Worm (Caenorhabditis elegans) whole organism, young adult: Measurements from ENCODE around the gene lron-1.

Experiments used
- B0336.3 ChIP-seq: fragments of 200-800 bp; sonication (Bioruptor generic); IDR thresholded peaks from 2 replicates; pipeline ENCODE4 v1.3.6; 2022; ENCODE audit warnings: missing genetic modification characterization, missing compliant biosample characterization
- F57A8.1 ChIP-seq: fragments of 200-800 bp; sonication (Bioruptor generic); optimal IDR thresholded peaks from 2 replicates; lab custom pipeline; 2018; ENCODE audit warnings: mild to moderate bottlenecking, missing genetic modification characterization, moderate library complexity, missing compliant biosample characterization
- K11D2.4 ChIP-seq: fragments of 200-800 bp; sonication (Bioruptor generic); IDR thresholded peaks from 2 replicates; pipeline ENCODE4 v1.3.6; 2022; ENCODE audit warnings: missing genetic modification reagents, missing genetic modification characterization, missing compliant biosample characterization
- K12H6.12 ChIP-seq: fragments of 200-800 bp; sonication (Bioruptor generic); optimal IDR thresholded peaks from 2 replicates; lab custom pipeline; 2018; ENCODE audit warnings: mild to moderate bottlenecking, missing genetic modification characterization, missing compliant biosample characterization
- T26A5.8 ChIP-seq: sonication (generic microtip); optimal IDR thresholded peaks from 2 replicates; lab custom pipeline; 2016; ENCODE audit warnings: missing genetic modification characterization, missing compliant biosample characterization
- Y67H2A.10 ChIP-seq: fragments of 200-800 bp; sonication (Bioruptor generic); conservative IDR thresholded peaks from 2 replicates; pipeline ENCODE4 v1.3.6; 2022; ENCODE audit warnings: missing genetic modification reagents, missing genetic modification characterization, missing compliant biosample characterization
- Y95B8A.8 ChIP-seq: fragments of 200-800 bp; sonication (Bioruptor generic); IDR thresholded peaks from 2 replicates; pipeline ENCODE4 v1.3.6; 2022; ENCODE audit warnings: missing genetic modification reagents, missing genetic modification characterization, missing compliant biosample characterization
- ama-1 ChIP-seq, 3 experiments: fragments of 150-350 bp in 1 of 3; sonication (generic microtip) in 2 of 3; optimal IDR thresholded peaks; 2 replicates each; lab custom pipeline; 2014 to 2018; ENCODE audit warnings: missing biosample characterization in 2 of 3, missing genetic modification characterization in 2 of 3, missing genetic modification reagents in 2 of 3
- atf-7 ChIP-seq: sonication (generic microtip); optimal IDR thresholded peaks from 2 replicates; lab custom pipeline; 2017; ENCODE audit warnings: mild to moderate bottlenecking, missing genetic modification characterization, missing compliant biosample characterization
- athp-1 ChIP-seq: sonication (generic microtip); optimal IDR thresholded peaks from 2 replicates; lab custom pipeline; 2017; ENCODE audit warnings: mild to moderate bottlenecking, missing genetic modification characterization, missing compliant biosample characterization
- cebp-1 ChIP-seq, 2 experiments: fragments of 200-800 bp in 1 of 2; sonication (Bioruptor generic) in 1 of 2; sonication (generic microtip) in 1 of 2; IDR thresholded peaks in 1 of 2; optimal IDR thresholded peaks in 1 of 2; 2 replicates each; pipeline versions ENCODE4 v1.3.6 to Lab custom; 2017 to 2022; ENCODE audit warnings: missing compliant biosample characterization in 2 of 2, missing genetic modification characterization in 2 of 2, mild to moderate bottlenecking in 1 of 2, missing genetic modification reagents in 1 of 2, moderate library complexity in 1 of 2
- dox-1 ChIP-seq: fragments of 200-800 bp; sonication (Bioruptor generic); IDR thresholded peaks from 2 replicates; pipeline ENCODE4 v1.3.6; 2022; ENCODE audit warnings: missing genetic modification reagents, missing genetic modification characterization, missing compliant biosample characterization
- egl-44 ChIP-seq: fragments of 200-800 bp; sonication (Bioruptor generic); IDR thresholded peaks from 2 replicates; pipeline ENCODE4 v1.3.6; 2022; ENCODE audit warnings: missing genetic modification reagents, missing genetic modification characterization, missing compliant biosample characterization
- ets-4 ChIP-seq: fragments of 200-800 bp; sonication (Bioruptor generic); optimal IDR thresholded peaks from 2 replicates; lab custom pipeline; 2018; ENCODE audit warnings: mild to moderate bottlenecking, missing genetic modification characterization, missing compliant biosample characterization
- hlh-12 ChIP-seq: sonication (generic microtip); optimal IDR thresholded peaks from 2 replicates; lab custom pipeline; 2016; ENCODE audit warnings: missing genetic modification characterization, missing compliant biosample characterization
- let-607 ChIP-seq, 2 experiments: fragments of 200-800 bp in 1 of 2; sonication (Bioruptor generic) in 1 of 2; sonication (generic microtip) in 1 of 2; optimal IDR thresholded peaks; 2 replicates each; lab custom pipeline; 2016 to 2018; ENCODE audit warnings: mild to moderate bottlenecking in 2 of 2, missing compliant biosample characterization in 2 of 2, missing genetic modification characterization in 2 of 2, moderate library complexity in 2 of 2, missing genotype in 1 of 2
- lin-40 ChIP-seq: sonication (generic microtip); optimal IDR thresholded peaks from 2 replicates; lab custom pipeline; 2016; ENCODE audit warnings: missing genetic modification characterization, mild to moderate bottlenecking, missing compliant biosample characterization, missing genotype, missing genetic modification reagents
- madf-10 ChIP-seq: sonication (generic microtip); optimal IDR thresholded peaks from 2 replicates; lab custom pipeline; 2016; ENCODE audit warnings: mild to moderate bottlenecking, missing genetic modification characterization, missing compliant biosample characterization
- madf-8 ChIP-seq: fragments of 200-800 bp; sonication (Bioruptor generic); conservative IDR thresholded peaks from 2 replicates; pipeline ENCODE4 v1.3.6; 2022; ENCODE audit warnings: missing genetic modification reagents, missing genetic modification characterization, missing compliant biosample characterization
- nfya-2 ChIP-seq: fragments of 200-800 bp; sonication (Bioruptor generic); IDR thresholded peaks from 2 replicates; pipeline ENCODE4 v1.3.6; 2022; ENCODE audit warnings: missing genetic modification reagents, missing genetic modification characterization, missing compliant biosample characterization
- nhr-80 ChIP-seq: sonication (generic microtip); optimal IDR thresholded peaks from 2 replicates; lab custom pipeline; 2016; ENCODE audit warnings: missing genetic modification characterization, missing compliant biosample characterization
- pha-4 ChIP-seq: fragments of 150-350 bp; sonication (generic microtip); optimal IDR thresholded peaks from 2 replicates; lab custom pipeline; 2014; ENCODE audit warnings: missing biosample characterization, missing genetic modification reagents, missing genetic modification characterization
- snpc-3.4 ChIP-seq: sonication (generic microtip); optimal IDR thresholded peaks from 2 replicates; lab custom pipeline; 2017; ENCODE audit warnings: missing genetic modification characterization, mild to moderate bottlenecking, missing compliant biosample characterization, antibody characterized with exemption, moderate library complexity, missing genotype, missing genetic modification reagents
- snpc-4 ChIP-seq, 5 experiments: fragments of 150-350 bp in 1 of 5; sonication (generic microtip) in 4 of 5; optimal IDR thresholded peaks; 2 replicates each; lab custom pipeline; 2014 to 2018; ENCODE audit warnings: missing genetic modification characterization in 5 of 5, missing biosample characterization in 3 of 5, antibody characterized with exemption in 2 of 5, mild to moderate bottlenecking in 2 of 5, missing compliant biosample characterization in 2 of 5, missing genotype in 2 of 5, moderate library complexity in 2 of 5, missing genetic modification reagents in 1 of 5
- tbp1 ChIP-seq: fragments of 200-800 bp; sonication (Bioruptor generic); optimal IDR thresholded peaks from 2 replicates; lab custom pipeline; 2018; ENCODE audit warnings: mild to moderate bottlenecking, missing genetic modification characterization, missing compliant biosample characterization
- unc-130 ChIP-seq: sonication (generic microtip); optimal IDR thresholded peaks from 2 replicates; lab custom pipeline; 2016; ENCODE audit warnings: missing genetic modification reagents, missing genetic modification characterization, missing compliant biosample characterization
- ztf-22 ChIP-seq: fragments of 200-800 bp; sonication (Bioruptor generic); optimal IDR thresholded peaks from 2 replicates; lab custom pipeline; 2018; ENCODE audit warnings: mild to moderate bottlenecking, missing genetic modification characterization, moderate library complexity, missing compliant biosample characterization
- ztf-26 ChIP-seq: sonication (generic microtip); optimal IDR thresholded peaks from 2 replicates; lab custom pipeline; 2017; ENCODE audit warnings: missing genetic modification characterization, missing compliant biosample characterization

The lron-1 gene

ce11 chrX:14534117-14534516 lies 38.4 kb upstream of the lron-1 start, which contains the start of gene T24C2.5:
Gene T24C2.5 (plus strand): TSS chrX:14534417.
- TF ChIP-seq dox-1 (GFP tag; lab: Robert Waterston, UW), result no peak
- TF ChIP-seq K11D2.4 (GFP tag; lab: Robert Waterston, UW), result no peak
- no peak for TF ChIP-seq unc-130 (GFP tag; lab: Kevin White, UChicago)

DNA sequence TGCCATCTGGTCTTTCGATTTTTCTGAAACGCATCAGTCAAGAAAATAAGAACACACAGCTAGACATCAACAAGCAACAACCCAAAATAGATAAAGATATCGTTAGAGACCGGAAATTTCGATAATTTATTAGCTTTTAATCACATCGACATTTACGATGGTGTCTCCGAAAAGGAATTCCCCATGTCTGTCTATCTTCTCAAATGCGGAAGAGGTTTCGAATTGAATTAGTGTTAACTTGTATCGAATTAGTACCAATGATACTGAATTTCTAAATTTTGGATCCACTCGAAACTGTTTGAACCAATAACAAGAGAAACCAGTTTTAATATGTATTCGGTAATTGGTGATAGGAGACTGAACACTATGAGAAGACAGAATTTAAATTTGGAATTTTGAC lies 37.9 kb upstream of the lron-1 start:
- TF ChIP-seq pha-4 (tag; lab: Kevin White, UChicago) (no peak), dox-1 (GFP tag; lab: Robert Waterston, UW) (no peak), K11D2.4 (GFP tag; lab: Robert Waterston, UW) (no peak), Y67H2A.10 (GFP tag; lab: Robert Waterston, UW) (no peak), ztf-22 (no peak), snpc-3.4 (no peak)
- TF ChIP-seq, all 124 proteins: peak for 0

DNA sequence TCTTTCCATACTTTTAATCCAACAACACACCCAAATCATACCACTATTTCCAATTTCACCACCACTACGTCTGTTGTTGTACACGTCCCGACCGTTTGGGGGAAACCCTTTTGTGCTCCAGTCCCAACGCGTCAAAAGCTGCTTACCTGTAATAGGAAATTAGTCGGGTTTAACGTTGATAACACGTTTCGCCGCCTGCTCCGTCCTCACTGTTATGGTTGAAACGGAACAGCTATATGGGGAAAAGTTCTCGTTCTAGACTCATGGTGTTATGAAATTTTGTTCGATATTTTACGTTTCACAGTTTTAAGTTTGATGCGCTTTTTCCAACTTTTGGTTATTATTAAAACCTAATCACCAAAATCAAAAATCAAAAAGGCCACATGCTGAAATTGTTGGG lies 36.6 kb upstream of the lron-1 start:
- TF ChIP-seq nhr-80 (tag; lab: Kevin White, UChicago) (peak; percentile 34), K12H6.12 (tag; lab: Kevin White, UChicago) (no peak)

DNA sequence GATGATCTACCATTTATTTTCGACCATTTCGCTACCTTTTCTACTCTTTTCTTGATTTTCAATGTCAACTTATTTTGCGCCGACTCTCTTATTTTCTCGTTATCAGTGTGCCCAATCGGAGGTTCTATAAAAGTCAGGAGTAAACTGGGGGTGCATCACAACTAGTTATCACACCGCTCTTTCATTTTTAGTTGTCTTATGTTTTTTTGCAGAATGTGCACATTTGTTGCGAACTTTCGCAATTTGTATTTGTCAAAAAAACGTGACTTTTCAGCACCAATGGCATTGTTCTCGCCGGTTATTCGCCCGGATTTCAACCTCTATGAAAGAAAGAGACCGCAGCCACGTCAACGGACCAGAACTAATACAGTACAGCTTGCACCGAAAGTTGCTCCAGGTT lies 34.9 kb upstream of the lron-1 start:
- no peak for TF ChIP-seq F57A8.1 (GFP tag; lab: Kevin White, UChicago)
- peak; percentile 38 for TF ChIP-seq nhr-80 (tag; lab: Kevin White, UChicago)
- TF ChIP-seq cebp-1 (GFP tag; IDR thresholded peaks at IDR 0.05; lab: Robert Waterston, UW), result peak; percentile 35; the same call in 1 of the 2 replicates
- peak; percentile 57 for TF ChIP-seq cebp-1 (tag; optimal IDR thresholded peaks at IDR 0.05; lab: Kevin White, UChicago)
- TF ChIP-seq ama-1 (optimal IDR thresholded peaks at IDR 0.05; lab: Kevin White, UChicago), result no peak
- no peak for TF ChIP-seq ama-1 (GFP tag; optimal IDR thresholded peaks at IDR 0.05; lab: Kevin White, UChicago)
- no peak for TF ChIP-seq B0336.3 (GFP tag; lab: Robert Waterston, UW)

- no peak for TF ChIP-seq nfya-2 (GFP tag; lab: Robert Waterston, UW)
- TF ChIP-seq cebp-1 (GFP tag; IDR thresholded peaks at IDR 0.05; lab: Robert Waterston, UW), result peak; percentile 16; the same call in 1 of the 2 replicates
- no peak for TF ChIP-seq cebp-1 (tag; optimal IDR thresholded peaks at IDR 0.05; lab: Kevin White, UChicago)
- no peak for TF ChIP-seq T26A5.8 (tag; lab: Kevin White, UChicago)
- TF ChIP-seq tbp1 (GFP tag; lab: Kevin White, UChicago), result peak; percentile 1
- TF ChIP-seq ets-4 (GFP tag; lab: Kevin White, UChicago), result peak; percentile 10
- no peak for TF ChIP-seq snpc-4 (GFP tag; optimal IDR thresholded peaks at IDR 0.05; lab: Kevin White, UChicago)
- peak in 1 of 4 experiments; percentile 31 for TF ChIP-seq snpc-4 (tag; optimal IDR thresholded peaks at IDR 0.05; lab: Kevin White, UChicago)
- peak; percentile 28 for TF ChIP-seq madf-10 (tag; lab: Kevin White, UChicago)
- no peak for TF ChIP-seq ztf-26 (tag; lab: Kevin White, UChicago)
- peak; percentile 27 for TF ChIP-seq pha-4 (tag; lab: Kevin White, UChicago)
- peak; percentile 90 for TF ChIP-seq nhr-80 (tag; lab: Kevin White, UChicago)
- TF ChIP-seq madf-8 (GFP tag; lab: Robert Waterston, UW), result no peak
- no peak for TF ChIP-seq Y95B8A.8 (GFP tag; lab: Robert Waterston, UW)
- TF ChIP-seq athp-1 (tag; lab: Kevin White, UChicago), result no peak
- TF ChIP-seq atf-7, result peak; percentile 46
- TF ChIP-seq hlh-12 (tag; lab: Kevin White, UChicago), result no peak
- peak; percentile 26 to 67 for TF ChIP-seq let-607 (tag; optimal IDR thresholded peaks at IDR 0.05; lab: Kevin White, UChicago)
- TF ChIP-seq egl-44 (GFP tag; lab: Robert Waterston, UW), result 0 out of 2 replicates have a peak, but pooled peaks have one; percentile 20
- no peak for TF ChIP-seq lin-40 (tag; lab: Kevin White, UChicago)
- TF ChIP-seq ztf-22, result peak; percentile 37
These were observed 33.1 kb upstream of the lron-1 start for ce11 chrX:14539468-14539867.
